Worm (Caenorhabditis elegans): ENCODE measurements around the gene C34F11.2.
A peak's percentile ranks its signal among the peaks of the same experiment; 100 is the strongest.

Gene C34F11.2

DNA sequence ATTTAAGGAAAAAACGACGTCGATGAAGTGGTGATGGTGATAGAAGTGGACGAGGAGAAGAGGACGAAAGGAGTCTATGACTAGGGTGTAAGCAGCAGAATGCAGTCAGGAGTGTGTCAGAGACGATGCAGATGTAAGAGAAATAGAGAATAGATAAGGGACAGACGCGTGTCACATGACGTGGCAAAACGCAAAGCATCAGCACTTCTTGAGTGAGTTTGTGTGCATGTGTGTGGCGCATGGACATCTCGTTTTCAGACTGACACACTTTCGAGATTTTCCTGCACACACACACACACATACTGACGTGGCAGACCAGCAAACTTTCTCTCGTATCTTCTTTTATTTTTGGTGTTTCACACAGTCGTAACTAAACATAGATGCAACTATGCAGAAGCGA lies 29.6 kb upstream of the C34F11.2 start (continued):
- TF ChIP-seq ama-1 (optimal IDR thresholded peaks at IDR 0.05), result no peak
- no peak for TF ChIP-seq ama-1 (GFP tag; optimal IDR thresholded peaks at IDR 0.05)
- TF ChIP-seq nhr-120 (GFP tag; IDR thresholded peaks at IDR 0.05), result no peak
- no peak for TF ChIP-seq tbx-9 (tag; optimal IDR thresholded peaks at IDR 0.05; ENCODE audit: borderline replicate concordance)
- TF ChIP-seq ceh-91 (GFP tag; IDR thresholded peaks at IDR 0.05), result no peak
- no peak for TF ChIP-seq snpc-3.4 (tag; optimal IDR thresholded peaks at IDR 0.05)
- TF ChIP-seq ztf-22 (GFP tag; optimal IDR thresholded peaks at IDR 0.05), result peak; percentile 74
- TF ChIP-seq ceh-79 (tag; optimal IDR thresholded peaks at IDR 0.05), result no peak
- peak; percentile 72 for TF ChIP-seq tlf-1 (GFP tag; optimal IDR thresholded peaks at IDR 0.05)
- no peak; the same call in 1 of the 2 replicates for TF ChIP-seq B0336.3 (GFP tag; IDR thresholded peaks at IDR 0.05)
- no peak for TF ChIP-seq unc-62 (GFP tag; optimal IDR thresholded peaks at IDR 0.05)
- no peak for TF ChIP-seq mel-28 (tag; optimal IDR thresholded peaks at IDR 0.05; ENCODE audit: borderline replicate concordance)
- TF ChIP-seq ceh-27 (GFP tag; optimal IDR thresholded peaks at IDR 0.05), result peak; percentile 63
- no peak for TF ChIP-seq attf-6 (GFP tag; IDR thresholded peaks at IDR 0.05)
- no peak for TF ChIP-seq nfya-2 (GFP tag; IDR thresholded peaks at IDR 0.05)
- no peak for TF ChIP-seq ceh-58 (GFP tag; IDR thresholded peaks at IDR 0.05)
- peak; percentile 72 for TF ChIP-seq lin-40 (tag; optimal IDR thresholded peaks at IDR 0.05)
- no peak for TF ChIP-seq F33H1.4 (GFP tag; IDR thresholded peaks at IDR 0.05)
- no peak for TF ChIP-seq nfya-1 (tag; optimal IDR thresholded peaks at IDR 0.05; ENCODE audit: borderline replicate concordance, insufficient read depth)
- 0 out of 2 replicates have a peak, but pooled peaks have one; percentile 50 for TF ChIP-seq K11D2.4 (GFP tag; IDR thresholded peaks at IDR 0.05)
- TF ChIP-seq nhr-80 (tag; optimal IDR thresholded peaks at IDR 0.05), result peak; percentile 92
- TF ChIP-seq D2030.7 (GFP tag; IDR thresholded peaks at IDR 0.05), result no peak
- no peak for TF ChIP-seq Y56A3A.18 (GFP tag; IDR thresholded peaks at IDR 0.05)
- 0 out of 2 replicates have a peak, but pooled peaks have one; percentile 24 for TF ChIP-seq lin-26 (GFP tag; IDR thresholded peaks at IDR 0.05)
- TF ChIP-seq let-607 (tag; optimal IDR thresholded peaks at IDR 0.05), result peak; percentile 93 to 94
- TF ChIP-seq cebp-2 (GFP tag; IDR thresholded peaks at IDR 0.05), result no peak
- TF ChIP-seq die-1 (tag; optimal IDR thresholded peaks at IDR 0.05), result no peak
- no peak for TF ChIP-seq ekl-4 (GFP tag; IDR thresholded peaks at IDR 0.05)
- no peak for TF ChIP-seq Y53F4B.3 (GFP tag; IDR thresholded peaks at IDR 0.05)
- peak; percentile 43; the same call in 1 of the 2 replicates for TF ChIP-seq pbrm-1 (GFP tag; IDR thresholded peaks at IDR 0.05)
- no peak for TF ChIP-seq mes-4 (tag; optimal IDR thresholded peaks at IDR 0.05)
- TF ChIP-seq F23B12.7 (tag; optimal IDR thresholded peaks at IDR 0.05; ENCODE audit: insufficient read depth), result no peak
- TF ChIP-seq K12H6.12 (tag; optimal IDR thresholded peaks at IDR 0.05), result peak; percentile 52
- no peak for TF ChIP-seq Y95B8A.8 (GFP tag; IDR thresholded peaks at IDR 0.05)
- TF ChIP-seq hmg-20 (GFP tag; IDR thresholded peaks at IDR 0.05), result no peak
- TF ChIP-seq hlh-12 (tag; optimal IDR thresholded peaks at IDR 0.05), result no peak
- TF ChIP-seq nfyb-1 (GFP tag; IDR thresholded peaks at IDR 0.05), result no peak; the same call in none of the 2 replicates
- TF ChIP-seq attf-3 (GFP tag; conservative IDR thresholded peaks at IDR 0.05), result no peak
- no peak for TF ChIP-seq B0019.2 (GFP tag; conservative IDR thresholded peaks at IDR 0.05)
- TF ChIP-seq repo-1 (tag; optimal IDR thresholded peaks at IDR 0.05), result peak; percentile 61
- no peak for TF ChIP-seq B0261.1 (tag; optimal IDR thresholded peaks at IDR 0.05)
- TF ChIP-seq hmg-1.2 (GFP tag; IDR thresholded peaks at IDR 0.05), result peak; percentile 74; the same call in 1 of the 2 replicates
- TF ChIP-seq rec-8 (tag; optimal IDR thresholded peaks at IDR 0.05), result no peak
- TF ChIP-seq F52B5.7 (tag; optimal IDR thresholded peaks at IDR 0.05), result no peak
- TF ChIP-seq ceh-40 (GFP tag; IDR thresholded peaks at IDR 0.05), result no peak
- TF ChIP-seq F22D6.2 (tag; optimal IDR thresholded peaks at IDR 0.05), result no peak
- TF ChIP-seq madf-10 (tag; optimal IDR thresholded peaks at IDR 0.05), result peak; percentile 22
- peak; percentile 64 for TF ChIP-seq chd-7 (tag; optimal IDR thresholded peaks at IDR 0.05)
- TF ChIP-seq ztf-3 (GFP tag; optimal IDR thresholded peaks at IDR 0.05), result no peak
